Worm (Caenorhabditis elegans) whole organism, late embryonic: ENCODE data around the gene B0280.2.

Experiments used
- elt-2 ChIP-seq: sonication (generic microtip); optimal IDR thresholded peaks from 2 replicates; lab custom pipeline; 2016; ENCODE audit warnings: missing genetic modification reagents, missing genetic modification characterization, missing compliant biosample characterization
- fax-1 ChIP-seq: sonication (generic microtip); optimal IDR thresholded peaks from 2 replicates; lab custom pipeline; 2016; ENCODE audit warnings: missing genotype, missing genetic modification characterization, missing compliant biosample characterization
- fkh-10 ChIP-seq: fragments of 150-350 bp; optimal IDR thresholded peaks from 2 replicates; lab custom pipeline; 2014; ENCODE audit warnings: missing biosample characterization, missing genetic modification reagents, missing genetic modification characterization

DNA sequence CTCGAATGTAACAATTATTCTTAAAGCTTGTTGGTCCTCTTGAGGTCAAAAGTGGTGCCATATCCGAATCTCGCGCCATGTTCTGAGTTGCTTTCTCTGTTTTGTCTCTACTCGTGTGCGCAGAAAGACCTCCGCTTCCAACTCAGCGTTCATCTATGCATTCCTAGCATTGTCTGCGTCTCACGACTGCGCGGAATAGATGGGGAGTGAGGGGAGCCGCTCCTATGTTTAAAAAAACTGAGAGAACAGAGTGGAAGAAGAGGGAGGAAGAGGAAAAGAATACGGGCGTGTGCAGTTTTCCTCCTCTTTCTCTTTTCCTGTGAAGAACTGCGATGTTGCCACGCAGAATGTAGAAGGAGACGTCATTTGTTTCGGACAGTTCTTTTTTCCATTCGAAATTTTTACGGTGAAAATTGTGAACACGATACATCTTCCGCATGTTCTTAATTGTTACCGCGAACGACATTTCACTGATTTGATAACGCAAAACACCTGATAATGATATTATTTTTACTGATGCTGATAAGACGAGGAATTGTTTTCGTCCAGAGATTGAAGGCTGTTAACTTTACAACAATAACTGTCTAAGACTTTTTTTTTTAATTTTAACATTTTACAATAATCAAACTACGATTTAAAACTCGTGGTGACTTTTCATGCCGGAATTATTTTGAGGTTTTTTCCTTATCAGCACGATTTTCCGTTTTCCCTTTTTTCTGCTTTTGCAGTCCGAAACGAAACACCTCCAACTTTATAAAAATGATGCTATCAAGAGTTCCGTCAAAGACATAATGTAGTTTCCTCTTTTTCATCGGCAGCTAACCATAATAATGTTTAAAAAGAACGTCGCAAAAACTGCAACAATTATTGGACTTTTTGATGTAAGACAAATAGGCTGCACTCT, 42.5 kb downstream of the B0280.2 start:
- TF ChIP-seq fkh-10 (GFP tag; lab: Kevin White, UChicago) = no peak
- peak; percentile 91 for TF ChIP-seq elt-2
- no peak for TF ChIP-seq fax-1 (tag; lab: Kevin White, UChicago)
